Worm (Caenorhabditis elegans): ENCODE data around the gene ncs-4.

The ncs-4 gene

DNA sequence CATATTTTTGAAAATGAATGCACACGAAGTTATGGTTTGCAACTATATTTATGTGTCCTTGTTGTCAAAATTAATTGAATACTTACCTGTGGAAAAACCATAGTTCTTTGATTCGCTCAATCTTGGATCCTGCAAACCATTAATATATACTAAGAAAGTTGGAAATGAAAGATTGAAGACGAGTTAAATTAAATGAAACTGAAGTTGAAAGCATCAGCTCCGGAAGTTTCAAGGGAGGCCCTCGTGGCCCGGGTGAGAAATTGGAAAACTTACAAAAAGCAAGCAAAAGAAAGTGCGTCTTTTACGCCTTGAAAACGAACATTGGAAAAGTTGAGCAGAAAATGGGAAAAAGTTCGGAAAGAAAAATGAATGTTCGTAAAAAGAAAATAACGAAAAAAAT is 43.2 kb upstream of the ncs-4 start, which contains the start of gene unc-58:
unc-58 (minus strand) TSS at position 101 of the 400 bp plus-strand sequence.
- TF ChIP-seq let-526 (GFP tag; IDR thresholded peaks at IDR 0.05): no peak
- TF ChIP-seq K11D2.4 (GFP tag; IDR thresholded peaks at IDR 0.05): no peak
- no peak for TF ChIP-seq F23B12.7 (tag; optimal IDR thresholded peaks at IDR 0.05; ENCODE audit: insufficient read depth)
- TF ChIP-seq zfh-2 (GFP tag; conservative IDR thresholded peaks at IDR 0.05): no peak
- TF ChIP-seq him-1 (tag; optimal IDR thresholded peaks at IDR 0.05): no peak
- no peak for TF ChIP-seq lsl-1 (GFP tag; optimal IDR thresholded peaks at IDR 0.05)
- no peak for TF ChIP-seq zim-3 (tag; optimal IDR thresholded peaks at IDR 0.05)
- TF ChIP-seq F37B4.10 (GFP tag; IDR thresholded peaks at IDR 0.05): no peak
- TF ChIP-seq mxl-1 (tag; optimal IDR thresholded peaks at IDR 0.05): no peak
- no peak for TF ChIP-seq hlh-12 (tag; optimal IDR thresholded peaks at IDR 0.05)
- TF ChIP-seq F39B2.1 (GFP tag; IDR thresholded peaks at IDR 0.05): no peak
- no peak for TF ChIP-seq F52B5.7 (tag; optimal IDR thresholded peaks at IDR 0.05)
- no peak for TF ChIP-seq tlf-1 (GFP tag; optimal IDR thresholded peaks at IDR 0.05)
- no peak for TF ChIP-seq gei-17 (GFP tag; optimal IDR thresholded peaks at IDR 0.05)
- TF ChIP-seq snpc-1.3 (tag; optimal IDR thresholded peaks at IDR 0.05; ENCODE audit: insufficient read depth): no peak
- no peak for TF ChIP-seq aptf-3 (GFP tag; IDR thresholded peaks at IDR 0.05)
- TF ChIP-seq lir-1 (GFP tag; conservative IDR thresholded peaks at IDR 0.05): no peak
- no peak for TF ChIP-seq ceh-27 (GFP tag; optimal IDR thresholded peaks at IDR 0.05)

DNA sequence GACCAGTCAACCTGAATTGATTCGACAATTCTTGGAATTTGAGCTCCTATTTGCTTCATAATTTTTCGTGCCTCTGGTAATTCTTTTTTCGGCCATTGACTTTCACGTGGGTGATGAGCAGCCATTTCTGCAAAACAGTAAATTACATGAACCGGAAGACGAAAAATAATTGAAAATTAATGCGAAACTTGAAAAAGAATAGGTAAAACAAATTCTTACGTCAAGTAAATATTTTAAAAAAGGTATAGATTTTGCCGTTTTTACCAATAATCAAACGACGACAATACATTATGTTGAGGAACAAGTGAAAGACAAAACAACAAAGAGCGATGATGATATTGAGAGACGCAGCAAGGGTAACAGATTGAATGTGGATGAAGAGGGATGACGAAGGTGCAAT is 37.8 kb upstream of the ncs-4 start, which contains the start of gene moc-1:
moc-1 (minus strand) TSS at position 127 of the 400 bp plus-strand sequence.
- TF ChIP-seq hrde-1 (tag; optimal IDR thresholded peaks at IDR 0.05; ENCODE audit: borderline replicate concordance): no peak
- no peak for TF ChIP-seq zfh-2 (GFP tag; conservative IDR thresholded peaks at IDR 0.05)
- TF ChIP-seq efl-1 (GFP tag; optimal IDR thresholded peaks at IDR 0.05): no peak
- TF ChIP-seq mcd-1 (GFP tag; IDR thresholded peaks at IDR 0.05): no peak
- TF ChIP-seq F22D6.2 (tag; optimal IDR thresholded peaks at IDR 0.05): no peak
- TF ChIP-seq K12H6.12 (tag; optimal IDR thresholded peaks at IDR 0.05): no peak
- TF ChIP-seq C06A6.2 (GFP tag; conservative IDR thresholded peaks at IDR 0.05): no peak
- TF ChIP-seq athp-1 (tag; optimal IDR thresholded peaks at IDR 0.05): no peak
- no peak for TF ChIP-seq B0035.1 (tag; optimal IDR thresholded peaks at IDR 0.05)
- TF ChIP-seq repo-1 (tag; optimal IDR thresholded peaks at IDR 0.05): no peak
- no peak for TF ChIP-seq dpff-1 (tag; optimal IDR thresholded peaks at IDR 0.05)
- no peak for TF ChIP-seq Y67H2A.10 (GFP tag; conservative IDR thresholded peaks at IDR 0.05)
- no peak for TF ChIP-seq nhr-90 (tag; optimal IDR thresholded peaks at IDR 0.05)
- no peak for TF ChIP-seq sptf-2 (GFP tag; optimal IDR thresholded peaks at IDR 0.05)
- TF ChIP-seq T07F8.4 (tag; optimal IDR thresholded peaks at IDR 0.05): no peak
- TF ChIP-seq Y79H2A.3 (GFP tag; conservative IDR thresholded peaks at IDR 0.05): no peak

DNA sequence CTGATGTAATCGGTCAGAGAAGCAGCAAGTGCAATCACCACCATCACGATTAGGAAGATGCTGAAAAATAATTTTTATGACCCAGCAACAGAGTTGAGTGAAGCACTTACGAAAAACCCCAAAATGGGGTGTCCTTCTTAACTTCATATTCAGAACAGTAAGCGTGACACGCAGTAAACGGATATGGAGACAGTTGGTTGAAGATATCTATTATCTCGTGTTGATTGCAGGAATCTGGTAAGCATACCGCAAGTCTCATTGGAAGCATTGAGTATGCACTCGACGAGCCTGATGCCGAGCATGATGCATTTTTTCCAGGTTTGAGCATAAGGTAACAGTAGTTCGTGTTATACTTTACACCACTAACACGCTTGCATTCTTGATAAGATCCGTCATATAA is 35.1 kb upstream of the ncs-4 start:
- TF ChIP-seq let-607 (tag; optimal IDR thresholded peaks at IDR 0.05): no peak
- TF ChIP-seq T26A5.8 (tag; optimal IDR thresholded peaks at IDR 0.05): no peak
- no peak for TF ChIP-seq Y53F4B.3 (GFP tag; IDR thresholded peaks at IDR 0.05)
- TF ChIP-seq lin-54 (GFP tag; optimal IDR thresholded peaks at IDR 0.05): no peak
- TF ChIP-seq snpc-3.4 (tag; optimal IDR thresholded peaks at IDR 0.05): no peak
- no peak for TF ChIP-seq hlh-12 (tag; optimal IDR thresholded peaks at IDR 0.05)

Data from whole organism, young adult.